Worm (Caenorhabditis elegans) whole organism, L2 larva: ENCODE results near the gene F02C9.1.

Source experiments
- R02D3.7 ChIP-seq: fragments of 150-350 bp; optimal IDR thresholded peaks from 2 replicates; lab custom pipeline; 2014; ENCODE audit warnings: missing biosample characterization, missing genetic modification characterization
- ama-1 ChIP-seq: fragments of 150-350 bp; optimal IDR thresholded peaks from 2 replicates; lab custom pipeline; 2018; ENCODE audit warnings: inconsistent platforms
- ceh-82 ChIP-seq: fragments of 150-350 bp; optimal IDR thresholded peaks from 2 replicates; lab custom pipeline; 2014; ENCODE audit warnings: missing biosample characterization, missing genetic modification characterization
- nhr-77 ChIP-seq: fragments of 150-350 bp; optimal IDR thresholded peaks from 2 replicates; lab custom pipeline; 2014; ENCODE audit warnings: missing biosample characterization, missing genetic modification characterization
- ztf-11 ChIP-seq: sonication (generic microtip); optimal IDR thresholded peaks from 2 replicates; lab custom pipeline; 2017; ENCODE audit warnings: missing biosample characterization, missing genetic modification characterization

DNA sequence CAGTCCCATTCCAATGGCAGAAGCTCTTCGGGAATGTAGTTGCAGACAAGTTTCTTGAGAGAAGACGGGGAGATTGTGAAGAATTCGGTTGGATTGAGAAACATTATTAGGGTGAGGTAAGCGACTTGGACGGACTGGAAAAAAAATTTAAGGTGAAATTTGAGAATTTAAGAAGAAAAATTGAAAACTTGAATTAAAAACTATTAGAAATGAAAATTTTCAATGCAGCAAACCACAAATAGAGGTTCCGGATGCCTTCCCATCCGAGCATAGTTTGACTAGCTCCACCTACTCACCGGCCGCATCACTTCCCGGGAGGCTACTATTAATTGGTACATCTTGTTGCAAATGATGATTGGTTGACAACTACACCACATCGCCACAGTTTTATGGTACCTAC lies 24.8 kb upstream of the F02C9.1 start, which contains the start of gene Y73C8C.8:
- TF ChIP-seq ama-1 (lab: Kevin White, UChicago) (no peak), ztf-11 (tag; lab: Kevin White, UChicago) (no peak), nhr-77 (tag; lab: Kevin White, UChicago) (no peak), R02D3.7 (tag; lab: Kevin White, UChicago) (no peak), ceh-82 (tag; lab: Kevin White, UChicago) (no peak)
